Fruit fly (Drosophila melanogaster) whole organism, embryonic: ENCODE measurements around the gene CG7878.
A peak's percentile ranks its signal among the peaks of the same experiment; 100 is the strongest.

Experiments used
- Bdp1 ChIP-seq: fragments of 200-800 bp; sonication (Bioruptor generic); optimal IDR thresholded peaks from 3 replicates; lab custom pipeline; 2016; ENCODE audit warnings: missing biosample characterization, missing genetic modification characterization
- CG10147 ChIP-seq: fragments of 200-800 bp; sonication (Bioruptor generic); optimal IDR thresholded peaks from 2 replicates; lab custom pipeline; 2019; ENCODE audit warnings: missing biosample characterization, mild to moderate bottlenecking, missing genetic modification characterization, moderate library complexity
- CG10209 ChIP-seq: fragments of 200-800 bp; sonication (Bioruptor generic); optimal IDR thresholded peaks from 3 replicates; lab custom pipeline; 2017; ENCODE audit warnings: missing biosample characterization, mild to moderate bottlenecking, missing genetic modification characterization, missing genetic modification reagents
- CG10959 ChIP-seq: fragments of 200-800 bp; sonication (Bioruptor generic); IDR thresholded peaks from 2 replicates; pipeline ENCODE4 v1.3.6; 2022; ENCODE audit warnings: missing biosample characterization, missing genetic modification characterization
- CG1233 ChIP-seq: fragments of 200-800 bp; sonication (Bioruptor generic); optimal IDR thresholded peaks from 4 replicates; lab custom pipeline; 2018; ENCODE audit warnings: missing biosample characterization, mild to moderate bottlenecking, missing genetic modification characterization
- CG12391 ChIP-seq: fragments of 200-800 bp; sonication (Bioruptor generic); optimal IDR thresholded peaks from 3 replicates; lab custom pipeline; 2018; ENCODE audit warnings: missing biosample characterization, mild to moderate bottlenecking, missing genetic modification characterization, moderate library complexity
- CG13287 ChIP-seq: fragments of 200-800 bp; sonication (Bioruptor generic); IDR thresholded peaks from 2 replicates; pipeline ENCODE4 v1.3.6; 2022; ENCODE audit warnings: missing biosample characterization, missing genetic modification characterization; ENCODE audit not compliant: partially characterized antibody
- CG13624 ChIP-seq: fragments of 200-800 bp; sonication (Bioruptor generic); optimal IDR thresholded peaks from 2 replicates; lab custom pipeline; 2016; ENCODE audit warnings: missing biosample characterization, missing genetic modification characterization
- CG13894 ChIP-seq: fragments of 200-800 bp; sonication (Bioruptor generic); optimal IDR thresholded peaks from 3 replicates; lab custom pipeline; 2018; ENCODE audit warnings: missing biosample characterization, mild to moderate bottlenecking, missing genetic modification characterization, moderate library complexity
- CG14667 ChIP-seq: fragments of 200-800 bp; sonication (Bioruptor generic); IDR thresholded peaks from 2 replicates; pipeline ENCODE4 v1.3.6; 2022; ENCODE audit warnings: missing biosample characterization, missing genetic modification characterization
- CG1529 ChIP-seq: fragments of 200-800 bp; sonication (Bioruptor generic); optimal IDR thresholded peaks from 3 replicates; lab custom pipeline; 2018; ENCODE audit warnings: missing biosample characterization, missing genetic modification characterization
- CG18599 ChIP-seq: fragments of 200-800 bp; sonication (Bioruptor generic); optimal IDR thresholded peaks from 3 replicates; lab custom pipeline; 2017; ENCODE audit warnings: missing biosample characterization, missing genetic modification characterization, mild to moderate bottlenecking, moderate library complexity, missing genetic modification reagents
- CG32532 ChIP-seq: fragments of 200-800 bp; sonication (Bioruptor generic); IDR thresholded peaks from 2 replicates; pipeline ENCODE4 v1.3.6; 2022; ENCODE audit warnings: missing biosample characterization, missing genetic modification characterization
- CG32772 ChIP-seq: fragments of 200-800 bp; sonication (Bioruptor generic); IDR thresholded peaks from 2 replicates; pipeline ENCODE4 v1.3.6; 2022; ENCODE audit warnings: missing biosample characterization, missing genetic modification characterization
- CG34376 ChIP-seq: fragments of 200-800 bp; sonication (Bioruptor generic); optimal IDR thresholded peaks from 2 replicates; lab custom pipeline; 2018; ENCODE audit warnings: missing biosample characterization, mild to moderate bottlenecking, missing genetic modification characterization
- CG3838 ChIP-seq: fragments of 200-800 bp; sonication (Bioruptor generic); optimal IDR thresholded peaks from 3 replicates; lab custom pipeline; 2016; ENCODE audit warnings: missing biosample characterization, missing genetic modification characterization
- CG3847 ChIP-seq: fragments of 200-800 bp; sonication (Bioruptor generic); IDR thresholded peaks from 2 replicates; pipeline ENCODE4 v1.3.6; 2022; ENCODE audit warnings: missing biosample characterization, missing genetic modification characterization
- CG6765 ChIP-seq: fragments of 200-800 bp; sonication (Bioruptor generic); optimal IDR thresholded peaks from 3 replicates; lab custom pipeline; 2017; ENCODE audit warnings: missing biosample characterization, mild to moderate bottlenecking, missing genetic modification characterization
- CTCF ChIP-seq: fragments of 200-800 bp; sonication (Bioruptor generic); optimal IDR thresholded peaks from 2 replicates; lab custom pipeline; 2017; ENCODE audit warnings: missing biosample characterization, mild to moderate bottlenecking, missing genetic modification characterization, moderate library complexity
- CoRest ChIP-seq: fragments of 200-800 bp; sonication (Bioruptor generic); optimal IDR thresholded peaks from 3 replicates; lab custom pipeline; 2018; ENCODE audit warnings: missing biosample characterization, mild to moderate bottlenecking, missing genetic modification characterization, moderate library complexity
- Dip3 ChIP-seq: fragments of 200-800 bp; sonication (Bioruptor generic); optimal IDR thresholded peaks from 3 replicates; lab custom pipeline; 2016; ENCODE audit warnings: missing biosample characterization, missing genetic modification characterization
- Fer3 ChIP-seq: fragments of 200-800 bp; sonication (Bioruptor generic); optimal IDR thresholded peaks from 2 replicates; lab custom pipeline; 2018; ENCODE audit warnings: missing biosample characterization, mild to moderate bottlenecking, missing genetic modification characterization, moderate library complexity
- H15 ChIP-seq: fragments of 200-800 bp; sonication (Bioruptor generic); IDR thresholded peaks from 3 replicates; pipeline ENCODE4 v1.3.6; 2022; ENCODE audit warnings: missing biosample characterization, missing genetic modification characterization
- HLH3B ChIP-seq: fragments of 200-800 bp; sonication (Bioruptor generic); IDR thresholded peaks from 2 replicates; pipeline ENCODE4 v1.3.6; 2022; ENCODE audit warnings: missing biosample characterization, missing genetic modification characterization
- HLH54F ChIP-seq: fragments of 200-800 bp; sonication (Bioruptor generic); optimal IDR thresholded peaks from 3 replicates; lab custom pipeline; 2016; ENCODE audit warnings: missing biosample characterization, missing genetic modification characterization
- Hmx ChIP-seq: fragments of 200-800 bp; sonication (Bioruptor generic); optimal IDR thresholded peaks from 2 replicates; lab custom pipeline; 2016; ENCODE audit warnings: missing biosample characterization, missing genetic modification characterization
- Hr3 ChIP-seq: fragments of 200-800 bp; sonication (Bioruptor generic); optimal IDR thresholded peaks from 3 replicates; lab custom pipeline; 2016; ENCODE audit warnings: missing biosample characterization, missing genetic modification characterization
- Neu2 ChIP-seq: fragments of 200-800 bp; sonication (Bioruptor generic); optimal IDR thresholded peaks from 3 replicates; lab custom pipeline; 2016; ENCODE audit warnings: missing biosample characterization, missing genetic modification characterization, borderline replicate concordance
- Poxn ChIP-seq: fragments of 200-800 bp; sonication (Bioruptor generic); IDR thresholded peaks from 2 replicates; pipeline ENCODE4 v1.3.6; 2022; ENCODE audit warnings: missing biosample characterization, missing genetic modification characterization
- Ravus ChIP-seq: fragments of 200-800 bp; sonication (Bioruptor generic); IDR thresholded peaks from 2 replicates; pipeline ENCODE4 v1.3.6; 2022; ENCODE audit warnings: missing biosample characterization, missing genetic modification characterization
- Side ChIP-seq: fragments of 200-800 bp; sonication (Bioruptor generic); optimal IDR thresholded peaks from 2 replicates; lab custom pipeline; 2016; ENCODE audit warnings: missing biosample characterization, missing genetic modification characterization
- ara ChIP-seq: fragments of 200-800 bp; sonication (Bioruptor generic); IDR thresholded peaks from 2 replicates; pipeline ENCODE4 v1.3.6; 2022; ENCODE audit warnings: missing biosample characterization, missing genetic modification characterization
- chif ChIP-seq, 2 experiments: fragments of 200-800 bp; sonication (Bioruptor generic); optimal IDR thresholded peaks; 3 replicates each; lab custom pipeline; 2016; ENCODE audit warnings: missing biosample characterization in 2 of 2, missing genetic modification characterization in 2 of 2
- chinmo ChIP-seq: fragments of 200-800 bp; sonication (Bioruptor generic); IDR thresholded peaks from 4 replicates; pipeline ENCODE4 v1.3.6; 2022; ENCODE audit warnings: missing biosample characterization, missing genetic modification characterization; ENCODE audit not compliant: partially characterized antibody
- gsb ChIP-seq: fragments of 200-800 bp; sonication (Bioruptor generic); IDR thresholded peaks from 2 replicates; pipeline ENCODE4 v1.3.6; 2022; ENCODE audit warnings: missing biosample characterization, missing genetic modification characterization
- ham ChIP-seq: fragments of 200-800 bp; sonication (Bioruptor generic); IDR thresholded peaks from 2 replicates; pipeline ENCODE4 v1.3.6; 2022; ENCODE audit warnings: missing biosample characterization, missing genetic modification characterization
- hb ChIP-seq: fragments of 200-800 bp; sonication (Bioruptor generic); IDR thresholded peaks from 3 replicates; pipeline ENCODE4 v1.3.6; 2022; ENCODE audit warnings: missing biosample characterization, missing genetic modification characterization; ENCODE audit not compliant: partially characterized antibody
- lmd ChIP-seq: fragments of 200-800 bp; sonication (Bioruptor generic); IDR thresholded peaks from 2 replicates; pipeline ENCODE4 v1.3.6; 2022; ENCODE audit warnings: missing biosample characterization, missing genetic modification characterization
- onecut ChIP-seq: fragments of 200-800 bp; sonication (Bioruptor generic); IDR thresholded peaks from 2 replicates; pipeline ENCODE4 v1.3.6; 2022; ENCODE audit warnings: missing biosample characterization, missing genetic modification characterization
- pzg ChIP-seq: fragments of 200-800 bp; sonication (Bioruptor generic); optimal IDR thresholded peaks from 3 replicates; lab custom pipeline; 2018; ENCODE audit warnings: missing biosample characterization, mild to moderate bottlenecking, missing genetic modification characterization, moderate library complexity
- scrt ChIP-seq: fragments of 200-800 bp; sonication (Bioruptor generic); optimal IDR thresholded peaks from 2 replicates; lab custom pipeline; 2018; ENCODE audit warnings: missing biosample characterization, mild to moderate bottlenecking, missing genetic modification characterization, moderate library complexity
- sima ChIP-seq: fragments of 200-800 bp; sonication (Bioruptor generic); optimal IDR thresholded peaks from 2 replicates; lab custom pipeline; 2016; ENCODE audit warnings: missing biosample characterization, missing genetic modification characterization
- slbo ChIP-seq: fragments of 200-800 bp; sonication (Bioruptor generic); IDR thresholded peaks from 2 replicates; pipeline ENCODE4 v1.3.6; 2022; ENCODE audit warnings: missing biosample characterization, missing genetic modification characterization
- stc ChIP-seq: fragments of 200-800 bp; sonication (Bioruptor generic); IDR thresholded peaks from 2 replicates; pipeline ENCODE4 v1.3.6; 2022; ENCODE audit warnings: missing biosample characterization, missing genetic modification characterization
- stwl ChIP-seq: fragments of 200-800 bp; sonication (Bioruptor generic); optimal IDR thresholded peaks from 3 replicates; lab custom pipeline; 2018; ENCODE audit warnings: missing biosample characterization, mild to moderate bottlenecking, missing genetic modification characterization, moderate library complexity
- tap ChIP-seq: fragments of 200-800 bp; optimal IDR thresholded peaks from 3 replicates; lab custom pipeline; 2019; ENCODE audit warnings: missing biosample characterization, mild to moderate bottlenecking, missing genetic modification characterization, moderate library complexity
- unpg ChIP-seq: fragments of 200-800 bp; sonication (Bioruptor generic); optimal IDR thresholded peaks from 3 replicates; lab custom pipeline; 2018; ENCODE audit warnings: missing biosample characterization, mild to moderate bottlenecking, missing genetic modification characterization, moderate library complexity
- usp ChIP-seq: fragments of >200 bp; optimal IDR thresholded peaks from 2 replicates; lab custom pipeline; 2017; ENCODE audit warnings: missing biosample characterization, missing genetic modification characterization
- vvl ChIP-seq: fragments of 200-800 bp; sonication (Bioruptor generic); IDR thresholded peaks from 2 replicates; pipeline ENCODE4 v1.3.6; 2022; ENCODE audit warnings: missing biosample characterization, missing genetic modification characterization
- z ChIP-seq: fragments of 200-800 bp; sonication (Bioruptor generic); IDR thresholded peaks from 3 replicates; pipeline ENCODE4 v1.3.6; 2022; ENCODE audit warnings: missing biosample characterization, missing genetic modification characterization

Gene CG7878

DNA sequence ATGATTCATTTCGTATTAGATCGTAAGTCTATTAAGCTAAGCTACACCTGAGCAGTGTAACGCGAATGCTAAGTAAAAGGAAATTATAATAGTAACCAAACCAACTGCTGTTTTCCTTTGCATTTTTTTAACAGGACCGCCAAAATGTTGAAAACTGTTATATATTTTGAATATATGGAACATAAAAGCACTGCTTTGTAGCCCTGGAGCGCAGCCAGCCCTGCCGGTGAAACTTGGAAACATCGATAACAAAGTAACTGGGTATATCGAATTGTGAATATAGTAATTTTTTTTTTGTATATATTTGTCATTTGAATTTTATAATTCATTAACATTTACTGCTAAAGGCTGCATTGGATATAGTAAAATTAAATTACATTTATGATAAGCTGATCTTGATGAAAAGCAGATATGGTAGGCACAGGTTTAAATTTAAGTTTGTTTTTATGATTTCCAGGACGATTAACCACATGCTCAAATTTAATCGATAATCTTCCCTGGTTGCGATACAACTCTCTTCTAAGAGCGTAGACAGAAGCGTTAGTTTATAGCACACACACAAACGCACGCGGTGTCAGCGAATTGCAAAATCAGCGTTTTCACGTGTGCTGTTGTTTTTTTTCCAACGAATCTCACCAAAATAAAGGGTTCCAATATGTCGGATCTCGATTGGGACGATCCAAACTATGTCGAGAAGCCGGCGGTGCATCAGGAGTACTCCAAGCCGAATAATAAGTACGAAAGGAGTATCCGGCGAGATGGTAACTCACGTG lies at the start of gene CG7878 (continued):
- TF ChIP-seq unpg (GFP tag; lab: Kevin White, UChicago) (peak; percentile 17), gsb (GFP tag; lab: Robert Waterston, UW) (no peak), CG18599 (GFP tag; lab: Kevin White, UChicago) (peak; percentile 54), vvl (peak; percentile 79), CG3838 (no peak), chinmo (GFP tag; lab: Robert Waterston, UW) (peak; percentile 68; the same call in 1 of the 4 replicates), Dip3 (GFP tag; lab: Kevin White, UChicago) (peak; percentile 73), CG3847 (peak; percentile 63), CTCF (GFP tag; lab: Kevin White, UChicago) (no peak), H15 (GFP tag; lab: Robert Waterston, UW) (0 out of 3 replicates have a peak, but pooled peaks have one; percentile 26), CG10209 (GFP tag; lab: Kevin White, UChicago) (peak; percentile 18), Ravus (GFP tag; lab: Robert Waterston, UW) (no peak; the same call in 1 of the 2 replicates), sima (GFP tag; lab: Kevin White, UChicago) (no peak), hb (peak; percentile 78), CG34376 (GFP tag; lab: Kevin White, UChicago) (peak; percentile 49), onecut (GFP tag; lab: Robert Waterston, UW) (peak; percentile 38), CG10147 (peak; percentile 69), stwl (tag; lab: Kevin White, UChicago) (peak; percentile 96), Fer3 (tag; lab: Kevin White, UChicago) (peak; percentile 11), HLH54F (GFP tag; lab: Kevin White, UChicago) (peak; percentile 61), CG32772 (GFP tag; lab: Robert Waterston, UW) (peak; percentile 55; the same call in 1 of the 2 replicates), CG13287 (GFP tag; lab: Robert Waterston, UW) (peak; percentile 86), z (GFP tag; lab: Robert Waterston, UW) (no peak), Side (GFP tag; lab: Kevin White, UChicago) (peak; percentile 52), CG6765 (GFP tag; lab: Kevin White, UChicago) (no peak), CG14667 (GFP tag; lab: Robert Waterston, UW) (no peak), CG13894 (tag; lab: Kevin White, UChicago) (peak; percentile 79), Bdp1 (no peak), Hmx (no peak), HLH3B (GFP tag; lab: Robert Waterston, UW) (peak; percentile 51), Hr3 (GFP tag; lab: Kevin White, UChicago) (peak; percentile 58), CoRest (tag; lab: Kevin White, UChicago) (peak; percentile 73), stc (GFP tag; lab: Robert Waterston, UW) (no peak), CG1529 (GFP tag; lab: Kevin White, UChicago) (no peak), ara (GFP tag; lab: Robert Waterston, UW) (no peak), ham (0 out of 2 replicates have a peak, but pooled peaks have one; percentile 32), Neu2 (no peak), CG12391 (tag; lab: Kevin White, UChicago) (peak; percentile 72), CG10959 (GFP tag; lab: Robert Waterston, UW) (no peak), CG32532 (GFP tag; lab: Robert Waterston, UW) (peak; percentile 81), lmd (GFP tag; lab: Robert Waterston, UW) (peak; percentile 58; the same call in 1 of the 2 replicates), CG13624 (GFP tag; lab: Kevin White, UChicago) (peak; percentile 60), tap (tag; lab: Kevin White, UChicago) (no peak), chif (GFP tag; optimal IDR thresholded peaks at IDR 0.05; lab: Kevin White, UChicago) (peak; percentile 2 to 18), CG1233 (GFP tag; lab: Kevin White, UChicago) (peak; percentile 5), usp (GFP tag; lab: Kevin White, UChicago) (no peak), Poxn (GFP tag; lab: Robert Waterston, UW) (no peak), slbo (GFP tag; lab: Robert Waterston, UW) (peak; percentile 78), scrt (GFP tag; lab: Kevin White, UChicago) (peak; percentile 52), pzg (GFP tag; lab: Kevin White, UChicago) (peak; percentile 74)
